Worm (Caenorhabditis elegans): Measurements from ENCODE around the gene C16A3.5.

Gene C16A3.5

ce11 chrIII:6395706-6396232 is 15.2 kb downstream of the C16A3.5 start, which contains the start of gene oatr-1:
TSS of gene oatr-1 (minus strand) at chrIII:6396182.
- TF ChIP-seq B0035.1 (tag; optimal IDR thresholded peaks at IDR 0.05) (no peak), ama-1 (optimal IDR thresholded peaks at IDR 0.05) (peak; percentile 10), ama-1 (GFP tag; optimal IDR thresholded peaks at IDR 0.05) (no peak)

DNA sequence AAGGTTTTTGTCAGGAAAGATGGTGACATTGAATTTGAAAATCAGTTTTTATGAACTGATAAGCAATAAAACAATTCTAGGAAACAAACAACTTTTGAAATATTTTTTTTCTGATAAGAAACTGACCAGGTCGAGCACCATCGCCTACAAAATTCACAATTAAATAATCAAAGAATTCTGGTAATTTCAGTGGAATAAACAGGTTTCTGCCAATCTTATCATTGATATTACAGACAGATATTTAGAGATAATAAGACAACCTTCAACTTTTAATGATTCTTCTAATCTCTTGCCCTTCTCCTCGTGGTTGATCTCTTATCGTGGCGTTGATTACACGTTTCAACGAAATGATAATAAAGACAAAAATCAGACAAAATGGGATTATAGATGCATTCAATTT is 15.8 kb downstream of the C16A3.5 start:
- TF ChIP-seq F52B5.7 (tag; optimal IDR thresholded peaks at IDR 0.05) (no peak), C17E4.6 (GFP tag; IDR thresholded peaks at IDR 0.05) (no peak), nfya-2 (GFP tag; IDR thresholded peaks at IDR 0.05) (no peak), tlf-1 (GFP tag; optimal IDR thresholded peaks at IDR 0.05) (peak; percentile 10), zfh-2 (GFP tag; conservative IDR thresholded peaks at IDR 0.05) (no peak), nhr-179 (tag; optimal IDR thresholded peaks at IDR 0.05) (no peak), lag-1 (GFP tag; IDR thresholded peaks at IDR 0.05) (no peak), F37B4.10 (GFP tag; IDR thresholded peaks at IDR 0.05) (no peak), F22D6.2 (tag; optimal IDR thresholded peaks at IDR 0.05) (peak; percentile 11), atf-7 (tag; optimal IDR thresholded peaks at IDR 0.05) (peak; percentile 57), let-607 (tag; optimal IDR thresholded peaks at IDR 0.05) (peak in 1 of 2 experiments; percentile 45), egl-18 (GFP tag; IDR thresholded peaks at IDR 0.05) (no peak), ztf-22 (GFP tag; optimal IDR thresholded peaks at IDR 0.05) (no peak), unc-130 (GFP tag; optimal IDR thresholded peaks at IDR 0.05) (no peak), cebp-1 (GFP tag; IDR thresholded peaks at IDR 0.05) (no peak), cebp-1 (tag; optimal IDR thresholded peaks at IDR 0.05) (peak; percentile 19), nhr-80 (tag; optimal IDR thresholded peaks at IDR 0.05) (peak; percentile 82)

DNA sequence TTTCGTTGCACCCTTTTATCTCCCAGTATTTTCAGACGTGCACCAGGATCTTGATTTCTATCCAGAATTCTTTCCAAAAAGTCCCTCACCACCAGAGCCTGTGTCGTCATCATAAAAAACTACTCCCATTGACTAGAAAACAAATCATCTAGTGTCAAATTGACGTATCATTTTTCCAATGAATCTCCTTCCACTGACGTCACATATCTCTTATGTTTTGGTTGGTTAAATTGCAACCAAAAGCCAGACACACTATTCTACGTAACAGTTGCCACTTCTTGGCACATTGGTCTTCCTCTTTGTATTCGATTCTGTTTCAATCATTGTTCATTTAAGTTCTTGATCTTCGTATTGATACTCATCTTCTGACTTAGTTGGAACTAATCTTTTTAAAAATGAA is 17.6 kb downstream of the C16A3.5 start:
- TF ChIP-seq ztf-25 (GFP tag; IDR thresholded peaks at IDR 0.05) (no peak), lin-40 (tag; optimal IDR thresholded peaks at IDR 0.05) (no peak), gei-17 (GFP tag; optimal IDR thresholded peaks at IDR 0.05) (no peak), lin-35 (GFP tag; optimal IDR thresholded peaks at IDR 0.05) (no peak), ztf-3 (GFP tag; optimal IDR thresholded peaks at IDR 0.05) (no peak), F22D6.2 (tag; optimal IDR thresholded peaks at IDR 0.05) (no peak), ekl-4 (GFP tag; IDR thresholded peaks at IDR 0.05) (no peak), F55B11.4 (tag; optimal IDR thresholded peaks at IDR 0.05; ENCODE audit: borderline replicate concordance, insufficient read depth) (no peak), T26A5.8 (tag; optimal IDR thresholded peaks at IDR 0.05) (no peak), F33H1.4 (GFP tag; IDR thresholded peaks at IDR 0.05) (no peak), mxl-1 (tag; optimal IDR thresholded peaks at IDR 0.05) (no peak), hrde-1 (tag; optimal IDR thresholded peaks at IDR 0.05; ENCODE audit: borderline replicate concordance) (no peak), snpc-3.4 (tag; optimal IDR thresholded peaks at IDR 0.05) (no peak)

- TF ChIP-seq chd-7 (tag; optimal IDR thresholded peaks at IDR 0.05), result no peak
- TF ChIP-seq gei-17 (GFP tag; optimal IDR thresholded peaks at IDR 0.05), result no peak
- TF ChIP-seq lin-40 (tag; optimal IDR thresholded peaks at IDR 0.05), result no peak
- no peak for TF ChIP-seq ZK185.1 (tag; optimal IDR thresholded peaks at IDR 0.05; ENCODE audit: poor library complexity, severe bottlenecking)
- TF ChIP-seq ceh-100 (GFP tag; IDR thresholded peaks at IDR 0.05), result no peak
- TF ChIP-seq sdz-38 (tag; optimal IDR thresholded peaks at IDR 0.05), result no peak
- TF ChIP-seq F52B5.7 (tag; optimal IDR thresholded peaks at IDR 0.05), result no peak
These were observed 18.9 kb downstream of the C16A3.5 start for ce11 chrIII:6399424-6399823.
